Worm (Caenorhabditis elegans) whole organism, mixed stage, embryonic: Measurements from ENCODE around the gene sri-30.

Experiments used
- bed-3 ChIP-seq: fragments of 200-800 bp; sonication (Bioruptor generic); optimal IDR thresholded peaks from 3 replicates; lab custom pipeline; 2018; ENCODE audit warnings: mild to moderate bottlenecking, missing genetic modification characterization, moderate library complexity, missing compliant biosample characterization
- ces-1 ChIP-seq: fragments of 150-350 bp; optimal IDR thresholded peaks from 2 replicates; lab custom pipeline; 2014; ENCODE audit warnings: missing biosample characterization, missing genetic modification reagents, missing genetic modification characterization
- elt-1 ChIP-seq: sonication (generic microtip); optimal IDR thresholded peaks from 2 replicates; lab custom pipeline; 2017; ENCODE audit warnings: missing genetic modification characterization, mild to moderate bottlenecking, missing compliant biosample characterization, antibody characterized with exemption, moderate library complexity, borderline replicate concordance; ENCODE audit not compliant: insufficient read depth
- elt-3 ChIP-seq: fragments of 150-350 bp; optimal IDR thresholded peaks from 2 replicates; lab custom pipeline; 2014; ENCODE audit warnings: missing biosample characterization, missing genetic modification characterization
- lin-13 ChIP-seq: fragments of 150-350 bp; optimal IDR thresholded peaks from 2 replicates; lab custom pipeline; 2014; ENCODE audit warnings: missing biosample characterization, missing genetic modification characterization
- mep-1 ChIP-seq: fragments of 150-350 bp; optimal IDR thresholded peaks from 2 replicates; lab custom pipeline; 2017; ENCODE audit warnings: missing biosample characterization, missing genetic modification reagents, missing genetic modification characterization, inconsistent platforms
- mls-2 ChIP-seq: sonication (generic microtip); optimal IDR thresholded peaks from 2 replicates; lab custom pipeline; 2016; ENCODE audit warnings: mild to moderate bottlenecking, missing genetic modification characterization, moderate library complexity, missing compliant biosample characterization
- nhr-237 ChIP-seq: fragments of 150-350 bp; optimal IDR thresholded peaks from 2 replicates; lab custom pipeline; 2014; ENCODE audit warnings: missing biosample characterization, missing genetic modification characterization
- nhr-76 ChIP-seq: sonication (generic microtip); optimal IDR thresholded peaks from 2 replicates; lab custom pipeline; 2017; ENCODE audit warnings: missing biosample characterization, missing genetic modification characterization
- snpc-4 ChIP-seq: fragments of 150-350 bp; optimal IDR thresholded peaks from 2 replicates; lab custom pipeline; 2014; ENCODE audit warnings: missing biosample characterization, missing genetic modification characterization
- sptf-1 ChIP-seq: sonication (generic microtip); optimal IDR thresholded peaks from 2 replicates; lab custom pipeline; 2017; ENCODE audit warnings: mild to moderate bottlenecking, missing genetic modification characterization, moderate library complexity, missing compliant biosample characterization
- unc-39 ChIP-seq: fragments of 150-350 bp; optimal IDR thresholded peaks from 2 replicates; lab custom pipeline; 2014; ENCODE audit warnings: missing biosample characterization, missing genetic modification characterization
- unc-62 ChIP-seq: fragments of 150-350 bp; optimal IDR thresholded peaks from 2 replicates; lab custom pipeline; 2014; ENCODE audit warnings: missing biosample characterization, missing genetic modification reagents, missing genetic modification characterization
- ztf-11 ChIP-seq: fragments of 150-350 bp; optimal IDR thresholded peaks from 2 replicates; lab custom pipeline; 2014; ENCODE audit warnings: missing biosample characterization, missing genetic modification characterization

- TF ChIP-seq elt-1 (tag; lab: Kevin White, UChicago) (no peak), unc-62 (GFP tag; lab: Kevin White, UChicago) (no peak), ces-1 (no peak), elt-3 (tag; lab: Kevin White, UChicago) (no peak), lin-13 (no peak), nhr-237 (no peak), nhr-76 (no peak), unc-39 (no peak), mls-2 (tag; lab: Kevin White, UChicago) (no peak), snpc-4 (tag; lab: Kevin White, UChicago) (no peak), bed-3 (GFP tag; lab: Kevin White, UChicago) (no peak), mep-1 (tag; lab: Kevin White, UChicago) (no peak), ztf-11 (tag; lab: Kevin White, UChicago) (no peak), sptf-1 (tag; lab: Kevin White, UChicago) (no peak)
These were observed 20.4 kb downstream of the sri-30 start for ce11 chrII:3066401-3066800.
